Worm (Caenorhabditis elegans) whole organism, young adult: ENCODE measurements around the gene srx-10.

Experiments used
- F22D6.2 ChIP-seq: sonication (generic microtip); optimal IDR thresholded peaks from 2 replicates; lab custom pipeline; 2016; ENCODE audit warnings: mild to moderate bottlenecking, missing genetic modification characterization, missing compliant biosample characterization
- F33H1.4 ChIP-seq: fragments of 200-800 bp; sonication (Bioruptor generic); IDR thresholded peaks from 2 replicates; pipeline ENCODE4 v1.3.6; 2022; ENCODE audit warnings: missing genetic modification reagents, missing genetic modification characterization, missing compliant biosample characterization
- F39B2.1 ChIP-seq: fragments of 200-800 bp; sonication (Bioruptor generic); IDR thresholded peaks from 2 replicates; pipeline ENCODE4 v1.3.6; 2022; ENCODE audit warnings: missing genetic modification reagents, missing genetic modification characterization, missing compliant biosample characterization
- Y56A3A.18 ChIP-seq: fragments of 200-800 bp; sonication (Bioruptor generic); IDR thresholded peaks from 2 replicates; pipeline ENCODE4 v1.3.6; 2022; ENCODE audit warnings: missing genetic modification reagents, missing genetic modification characterization, missing compliant biosample characterization
- ama-1 ChIP-seq, 3 experiments: fragments of 150-350 bp in 1 of 3; sonication (generic microtip) in 2 of 3; optimal IDR thresholded peaks; 2 replicates each; lab custom pipeline; 2014 to 2018; ENCODE audit warnings: missing biosample characterization in 2 of 3, missing genetic modification characterization in 2 of 3, missing genetic modification reagents in 2 of 3
- attf-5 ChIP-seq: fragments of 200-800 bp; sonication (Bioruptor generic); optimal IDR thresholded peaks from 2 replicates; lab custom pipeline; 2018; ENCODE audit warnings: mild to moderate bottlenecking, missing genetic modification characterization, missing compliant biosample characterization
- ceh-58 ChIP-seq: fragments of 200-800 bp; sonication (Bioruptor generic); IDR thresholded peaks from 2 replicates; pipeline ENCODE4 v1.3.6; 2022; ENCODE audit warnings: missing genetic modification characterization, missing compliant biosample characterization
- ceh-79 ChIP-seq: sonication (generic microtip); optimal IDR thresholded peaks from 2 replicates; lab custom pipeline; 2017; ENCODE audit warnings: mild to moderate bottlenecking, missing genetic modification characterization, missing compliant biosample characterization
- gei-17 ChIP-seq: fragments of 200-800 bp; sonication (Bioruptor generic); optimal IDR thresholded peaks from 2 replicates; lab custom pipeline; 2018; ENCODE audit warnings: mild to moderate bottlenecking, missing genetic modification characterization, missing compliant biosample characterization
- hlh-12 ChIP-seq: sonication (generic microtip); optimal IDR thresholded peaks from 2 replicates; lab custom pipeline; 2016; ENCODE audit warnings: missing genetic modification characterization, missing compliant biosample characterization
- hmg-1.2 ChIP-seq: fragments of 200-800 bp; sonication (Bioruptor generic); IDR thresholded peaks from 2 replicates; pipeline ENCODE4 v1.3.6; 2022; ENCODE audit warnings: missing genetic modification reagents, missing genetic modification characterization, missing compliant biosample characterization
- hmg-20 ChIP-seq: fragments of 200-800 bp; sonication (Bioruptor generic); IDR thresholded peaks from 2 replicates; pipeline ENCODE4 v1.3.6; 2022; ENCODE audit warnings: missing genetic modification reagents, missing genetic modification characterization, missing compliant biosample characterization
- hsf-1 ChIP-seq: fragments of 200-800 bp; sonication (Bioruptor generic); IDR thresholded peaks from 2 replicates; pipeline ENCODE4 v1.3.6; 2022; ENCODE audit warnings: missing genetic modification reagents, missing genetic modification characterization, missing compliant biosample characterization
- let-607 ChIP-seq, 2 experiments: fragments of 200-800 bp in 1 of 2; sonication (Bioruptor generic) in 1 of 2; sonication (generic microtip) in 1 of 2; optimal IDR thresholded peaks; 2 replicates each; lab custom pipeline; 2016 to 2018; ENCODE audit warnings: mild to moderate bottlenecking in 2 of 2, missing compliant biosample characterization in 2 of 2, missing genetic modification characterization in 2 of 2, moderate library complexity in 2 of 2, missing genotype in 1 of 2
- lir-1 ChIP-seq: fragments of 200-800 bp; sonication (Bioruptor generic); conservative IDR thresholded peaks from 2 replicates; pipeline ENCODE4 v1.3.6; 2022; ENCODE audit warnings: missing genetic modification reagents, missing genetic modification characterization, missing compliant biosample characterization
- lsy-27 ChIP-seq: sonication (generic microtip); optimal IDR thresholded peaks from 2 replicates; lab custom pipeline; 2017; ENCODE audit warnings: missing genetic modification characterization, mild to moderate bottlenecking, missing compliant biosample characterization, antibody characterized with exemption, missing genotype, borderline replicate concordance; ENCODE audit not compliant: insufficient read depth
- madf-6 ChIP-seq: fragments of 200-800 bp; sonication (Bioruptor generic); IDR thresholded peaks from 2 replicates; pipeline ENCODE4 v1.3.6; 2022; ENCODE audit warnings: missing genetic modification reagents, missing genetic modification characterization, missing compliant biosample characterization
- mes-4 ChIP-seq: sonication (generic microtip); optimal IDR thresholded peaks from 2 replicates; lab custom pipeline; 2016; ENCODE audit warnings: missing genotype, missing genetic modification characterization, missing compliant biosample characterization
- nfyb-1 ChIP-seq: fragments of 200-800 bp; sonication (Bioruptor generic); IDR thresholded peaks from 2 replicates; pipeline ENCODE4 v1.3.6; 2022; ENCODE audit warnings: missing genetic modification reagents, missing genetic modification characterization, missing compliant biosample characterization
- nhr-80 ChIP-seq: sonication (generic microtip); optimal IDR thresholded peaks from 2 replicates; lab custom pipeline; 2016; ENCODE audit warnings: missing genetic modification characterization, missing compliant biosample characterization
- pbrm-1 ChIP-seq: fragments of 200-800 bp; sonication (Bioruptor generic); IDR thresholded peaks from 2 replicates; pipeline ENCODE4 v1.3.6; 2022; ENCODE audit warnings: missing genetic modification reagents, missing genetic modification characterization, missing compliant biosample characterization
- snpc-1.1 ChIP-seq: sonication (generic microtip); optimal IDR thresholded peaks from 2 replicates; lab custom pipeline; 2017; ENCODE audit warnings: missing genetic modification characterization, mild to moderate bottlenecking, missing compliant biosample characterization, antibody characterized with exemption, moderate library complexity, missing genotype, missing genetic modification reagents; ENCODE audit not compliant: insufficient read depth
- snpc-3.4 ChIP-seq: sonication (generic microtip); optimal IDR thresholded peaks from 2 replicates; lab custom pipeline; 2017; ENCODE audit warnings: missing genetic modification characterization, mild to moderate bottlenecking, missing compliant biosample characterization, antibody characterized with exemption, moderate library complexity, missing genotype, missing genetic modification reagents
- snpc-4 ChIP-seq, 5 experiments: fragments of 150-350 bp in 1 of 5; sonication (generic microtip) in 4 of 5; optimal IDR thresholded peaks; 2 replicates each; lab custom pipeline; 2014 to 2018; ENCODE audit warnings: missing genetic modification characterization in 5 of 5, missing biosample characterization in 3 of 5, antibody characterized with exemption in 2 of 5, mild to moderate bottlenecking in 2 of 5, missing compliant biosample characterization in 2 of 5, missing genotype in 2 of 5, moderate library complexity in 2 of 5, missing genetic modification reagents in 1 of 5
- sptf-2 ChIP-seq: fragments of 200-800 bp; sonication (Bioruptor generic); optimal IDR thresholded peaks from 2 replicates; lab custom pipeline; 2018; ENCODE audit warnings: mild to moderate bottlenecking, missing genetic modification characterization, missing compliant biosample characterization
- tbp1 ChIP-seq: fragments of 200-800 bp; sonication (Bioruptor generic); optimal IDR thresholded peaks from 2 replicates; lab custom pipeline; 2018; ENCODE audit warnings: mild to moderate bottlenecking, missing genetic modification characterization, missing compliant biosample characterization
- tlf-1 ChIP-seq: fragments of 200-800 bp; sonication (Bioruptor generic); optimal IDR thresholded peaks from 2 replicates; lab custom pipeline; 2018; ENCODE audit warnings: mild to moderate bottlenecking, missing genetic modification characterization, missing compliant biosample characterization
- xnd-1 ChIP-seq: sonication (generic microtip); optimal IDR thresholded peaks from 2 replicates; lab custom pipeline; 2016; ENCODE audit warnings: missing genotype, missing genetic modification reagents, missing genetic modification characterization, missing compliant biosample characterization
- ztf-18 ChIP-seq: sonication (generic microtip); optimal IDR thresholded peaks from 2 replicates; lab custom pipeline; 2016; ENCODE audit warnings: missing genotype, mild to moderate bottlenecking, missing genetic modification characterization, missing compliant biosample characterization
- ztf-22 ChIP-seq: fragments of 200-800 bp; sonication (Bioruptor generic); optimal IDR thresholded peaks from 2 replicates; lab custom pipeline; 2018; ENCODE audit warnings: mild to moderate bottlenecking, missing genetic modification characterization, moderate library complexity, missing compliant biosample characterization
- ztf-26 ChIP-seq: sonication (generic microtip); optimal IDR thresholded peaks from 2 replicates; lab custom pipeline; 2017; ENCODE audit warnings: missing genetic modification characterization, missing compliant biosample characterization
- ztf-3 ChIP-seq: fragments of 200-800 bp; sonication (Bioruptor generic); optimal IDR thresholded peaks from 2 replicates; lab custom pipeline; 2018; ENCODE audit warnings: mild to moderate bottlenecking, missing genetic modification characterization, missing compliant biosample characterization

Gene srx-10

ce11 chrV:13992017-13992416 lies 45.7 kb upstream of the srx-10 start:
- TF ChIP-seq snpc-3.4: peak; percentile 27
- TF ChIP-seq hmg-1.2 (GFP tag; lab: Robert Waterston, UW): peak; percentile 34; the same call in 1 of the 2 replicates
- peak; percentile 77 for TF ChIP-seq snpc-1.1 (tag; lab: Kevin White, UChicago)
- TF ChIP-seq snpc-4 (GFP tag; optimal IDR thresholded peaks at IDR 0.05; lab: Kevin White, UChicago): peak; percentile 32
- TF ChIP-seq snpc-4 (tag; optimal IDR thresholded peaks at IDR 0.05; lab: Kevin White, UChicago): peak in 3 of 4 experiments; percentile 58 to 90 (median 89)

- TF ChIP-seq ztf-3 (GFP tag; lab: Kevin White, UChicago): no peak
- no peak for TF ChIP-seq xnd-1 (tag; lab: Kevin White, UChicago)
- TF ChIP-seq gei-17 (GFP tag; lab: Kevin White, UChicago): no peak
- TF ChIP-seq ztf-22: no peak
- no peak for TF ChIP-seq sptf-2 (GFP tag; lab: Kevin White, UChicago)
- TF ChIP-seq madf-6: peak; percentile 52
- peak; percentile 67 for TF ChIP-seq nhr-80 (tag; lab: Kevin White, UChicago)
- TF ChIP-seq snpc-3.4: no peak
- 0 out of 2 replicates have a peak, but pooled peaks have one; percentile 17 for TF ChIP-seq nfyb-1 (GFP tag; lab: Robert Waterston, UW)
- TF ChIP-seq snpc-4 (GFP tag; optimal IDR thresholded peaks at IDR 0.05; lab: Kevin White, UChicago): no peak
- TF ChIP-seq snpc-4 (tag; optimal IDR thresholded peaks at IDR 0.05; lab: Kevin White, UChicago): peak in 1 of 4 experiments; percentile 3
- 0 out of 2 replicates have a peak, but pooled peaks have one; percentile 48 for TF ChIP-seq Y56A3A.18 (GFP tag; lab: Robert Waterston, UW)
- TF ChIP-seq hmg-20 (GFP tag; lab: Robert Waterston, UW): no peak
- TF ChIP-seq lir-1 (GFP tag; lab: Robert Waterston, UW): no peak
- TF ChIP-seq hmg-1.2 (GFP tag; lab: Robert Waterston, UW): peak; percentile 13; the same call in 1 of the 2 replicates
- no peak for TF ChIP-seq hsf-1 (GFP tag; lab: Robert Waterston, UW)
- TF ChIP-seq ztf-18 (tag; lab: Kevin White, UChicago): no peak
- no peak; the same call in 1 of the 2 replicates for TF ChIP-seq pbrm-1
- no peak for TF ChIP-seq attf-5
- no peak for TF ChIP-seq let-607 (tag; optimal IDR thresholded peaks at IDR 0.05; lab: Kevin White, UChicago)
- TF ChIP-seq ama-1 (optimal IDR thresholded peaks at IDR 0.05; lab: Kevin White, UChicago): no peak
- TF ChIP-seq ama-1 (GFP tag; optimal IDR thresholded peaks at IDR 0.05; lab: Kevin White, UChicago): peak in 1 of 2 experiments; percentile 24
- TF ChIP-seq mes-4 (tag; lab: Kevin White, UChicago): no peak
- TF ChIP-seq F33H1.4 (GFP tag; lab: Robert Waterston, UW): no peak
- TF ChIP-seq ceh-79 (tag; lab: Kevin White, UChicago): peak; percentile 12
Measured at ce11 chrV:13986823-13987222, 40.5 kb upstream of the srx-10 start.

DNA sequence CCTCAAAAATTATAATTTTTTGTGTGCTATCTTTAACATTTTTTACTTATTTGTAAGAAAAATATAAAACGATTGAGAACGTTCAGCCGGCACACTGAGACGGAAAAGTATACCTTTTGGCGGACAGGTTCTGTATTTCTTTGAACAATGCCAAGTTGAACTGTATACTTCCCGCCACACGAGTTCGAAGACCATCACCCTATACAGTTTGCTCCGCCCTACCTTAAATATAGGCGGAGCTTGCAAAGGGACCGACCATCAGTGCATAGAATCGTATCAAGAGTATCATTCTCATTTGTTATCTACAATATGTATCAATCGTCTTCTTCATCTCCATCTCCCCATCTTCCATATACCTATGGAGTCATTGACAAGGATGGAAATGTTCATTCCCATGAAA lies 38.5 kb upstream of the srx-10 start, which contains the start of gene end-1:
end-1 (plus strand) TSS at position 301 of the 400 bp plus-strand sequence.
- TF ChIP-seq hmg-20 (GFP tag; lab: Robert Waterston, UW): no peak
- TF ChIP-seq ceh-58 (GFP tag; lab: Robert Waterston, UW): no peak
- TF ChIP-seq F22D6.2 (tag; lab: Kevin White, UChicago): no peak
- TF ChIP-seq tbp1: no peak
- TF ChIP-seq F39B2.1 (GFP tag; lab: Robert Waterston, UW): no peak
- TF ChIP-seq hlh-12 (tag; lab: Kevin White, UChicago): no peak
- TF ChIP-seq lsy-27 (tag; lab: Kevin White, UChicago): no peak
- TF ChIP-seq ztf-26: no peak
- TF ChIP-seq let-607 (tag; optimal IDR thresholded peaks at IDR 0.05; lab: Kevin White, UChicago): no peak
- no peak for TF ChIP-seq xnd-1 (tag; lab: Kevin White, UChicago)
- TF ChIP-seq tlf-1 (GFP tag; lab: Kevin White, UChicago): no peak
- TF ChIP-seq ztf-18 (tag; lab: Kevin White, UChicago): no peak
